Worm (Caenorhabditis elegans) whole organism, L4/young adult: ENCODE measurements around the gene rpn-12.

Source experiments
- W03F9.2 ChIP-seq: fragments of 150-350 bp; optimal IDR thresholded peaks from 2 replicates; lab custom pipeline; 2014; ENCODE audit warnings: missing biosample characterization, missing genetic modification characterization
- dao-5 ChIP-seq: sonication (generic microtip); optimal IDR thresholded peaks from 2 replicates; lab custom pipeline; 2016; ENCODE audit warnings: missing genotype, missing genetic modification characterization, moderate library complexity, missing compliant biosample characterization
- him-1 ChIP-seq: sonication (generic microtip); optimal IDR thresholded peaks from 2 replicates; lab custom pipeline; 2016; ENCODE audit warnings: missing genotype, missing genetic modification reagents, missing genetic modification characterization, missing compliant biosample characterization

rpn-12 gene

ce11 chrII:11652679-11653174, at the start of gene rpn-12, which contains the start of gene rad-23:
rpn-12 (plus strand) TSS chrII:11653124.
rad-23 (minus strand) TSS chrII:11652729.
- TF ChIP-seq him-1 (tag; lab: Kevin White, UChicago), result no peak
- TF ChIP-seq W03F9.2 (tag; lab: Kevin White, UChicago), result peak; percentile 82
- no peak for TF ChIP-seq dao-5 (tag; lab: Kevin White, UChicago)

ce11 chrII:11604613-11605012, 48.3 kb upstream of the rpn-12 start:
- TF ChIP-seq dao-5 (tag; lab: Kevin White, UChicago), result no peak
- no peak for TF ChIP-seq W03F9.2 (tag; lab: Kevin White, UChicago)
- no peak for TF ChIP-seq him-1 (tag; lab: Kevin White, UChicago)

- no peak for TF ChIP-seq W03F9.2 (tag; lab: Kevin White, UChicago)
- no peak for TF ChIP-seq him-1 (tag; lab: Kevin White, UChicago)
- no peak for TF ChIP-seq dao-5 (tag; lab: Kevin White, UChicago)
Observed at ce11 chrII:11611462-11611861, 41.5 kb upstream of the rpn-12 start.

ce11 chrII:11612034-11612723, 40.7 kb upstream of the rpn-12 start, which contains the start of gene F07A11.5:
F07A11.5 (plus strand) TSS chrII:11612300.
- TF ChIP-seq W03F9.2 (tag; lab: Kevin White, UChicago), result no peak
- TF ChIP-seq him-1 (tag; lab: Kevin White, UChicago), result no peak

ce11 chrII:11614103-11614857, 38.6 kb upstream of the rpn-12 start:
- TF ChIP-seq W03F9.2 (tag; lab: Kevin White, UChicago) (no peak), dao-5 (tag; lab: Kevin White, UChicago) (no peak), him-1 (tag; lab: Kevin White, UChicago) (no peak)

- TF ChIP-seq W03F9.2 (tag; lab: Kevin White, UChicago) (no peak), dao-5 (tag; lab: Kevin White, UChicago) (no peak), him-1 (tag; lab: Kevin White, UChicago) (no peak)
Observed at ce11 chrII:11616333-11616942, 36.5 kb upstream of the rpn-12 start.

- TF ChIP-seq W03F9.2 (tag; lab: Kevin White, UChicago) (no peak), dao-5 (tag; lab: Kevin White, UChicago) (no peak), him-1 (tag; lab: Kevin White, UChicago) (no peak)
Observed at ce11 chrII:11617715-11618114, 35.2 kb upstream of the rpn-12 start.

ce11 chrII:11619171-11619570, 33.8 kb upstream of the rpn-12 start:
- TF ChIP-seq W03F9.2 (tag; lab: Kevin White, UChicago), result no peak
- no peak for TF ChIP-seq dao-5 (tag; lab: Kevin White, UChicago)
- TF ChIP-seq him-1 (tag; lab: Kevin White, UChicago), result no peak

- peak; percentile 71 for TF ChIP-seq him-1 (tag; lab: Kevin White, UChicago)
- peak; percentile 42 for TF ChIP-seq W03F9.2 (tag; lab: Kevin White, UChicago)
- peak; percentile 53 for TF ChIP-seq dao-5 (tag; lab: Kevin White, UChicago)
Observed at ce11 chrII:11619895-11620439, 33.0 kb upstream of the rpn-12 start.

- TF ChIP-seq dao-5 (tag; lab: Kevin White, UChicago) (no peak), him-1 (tag; lab: Kevin White, UChicago) (no peak), W03F9.2 (tag; lab: Kevin White, UChicago) (no peak)
Observed at ce11 chrII:11620630-11621246, 32.2 kb upstream of the rpn-12 start.

ce11 chrII:11621576-11621975, 31.3 kb upstream of the rpn-12 start:
- peak; percentile 9 for TF ChIP-seq him-1 (tag; lab: Kevin White, UChicago)
- TF ChIP-seq dao-5 (tag; lab: Kevin White, UChicago), result no peak
- TF ChIP-seq W03F9.2 (tag; lab: Kevin White, UChicago), result no peak

ce11 chrII:11622605-11623004, 30.3 kb upstream of the rpn-12 start:
- TF ChIP-seq him-1 (tag; lab: Kevin White, UChicago) (no peak), dao-5 (tag; lab: Kevin White, UChicago) (no peak), W03F9.2 (tag; lab: Kevin White, UChicago) (no peak)
